Fruit fly (Drosophila melanogaster) whole organism, embryonic: Measurements from ENCODE around the gene cwo.
A peak's percentile ranks its signal among the peaks of the same experiment; 100 is the strongest.

Experiments used
- Atf3 ChIP-seq: fragments of 200-800 bp; sonication (Bioruptor generic); optimal IDR thresholded peaks from 3 replicates; lab custom pipeline; 2016; ENCODE audit warnings: missing biosample characterization, missing genetic modification characterization
- CG10543 ChIP-seq: fragments of 200-800 bp; sonication (Bioruptor generic); optimal IDR thresholded peaks from 3 replicates; lab custom pipeline; 2017; ENCODE audit warnings: missing biosample characterization, mild to moderate bottlenecking, missing genetic modification characterization, moderate library complexity
- CG10959 ChIP-seq: fragments of 200-800 bp; sonication (Bioruptor generic); IDR thresholded peaks from 2 replicates; pipeline ENCODE4 v1.3.6; 2022; ENCODE audit warnings: missing biosample characterization, missing genetic modification characterization
- CG11398 ChIP-seq: fragments of 200-800 bp; sonication (Bioruptor generic); optimal IDR thresholded peaks from 2 replicates; lab custom pipeline; 2016; ENCODE audit warnings: missing biosample characterization, missing genetic modification characterization
- CG13296 ChIP-seq: fragments of 200-800 bp; sonication (Bioruptor generic); optimal IDR thresholded peaks from 3 replicates; lab custom pipeline; 2018; ENCODE audit warnings: missing biosample characterization, mild to moderate bottlenecking, missing genetic modification characterization
- CG13894 ChIP-seq: fragments of 200-800 bp; sonication (Bioruptor generic); optimal IDR thresholded peaks from 3 replicates; lab custom pipeline; 2018; ENCODE audit warnings: missing biosample characterization, mild to moderate bottlenecking, missing genetic modification characterization, moderate library complexity
- CG14710 ChIP-seq: fragments of 200-800 bp; sonication (Bioruptor generic); optimal IDR thresholded peaks from 3 replicates; lab custom pipeline; 2019; ENCODE audit warnings: missing biosample characterization, mild to moderate bottlenecking, missing genetic modification characterization, moderate library complexity
- CG1603 ChIP-seq: fragments of 200-800 bp; sonication (Bioruptor generic); optimal IDR thresholded peaks from 2 replicates; lab custom pipeline; 2019; ENCODE audit warnings: missing biosample characterization, mild to moderate bottlenecking, missing genetic modification characterization, moderate library complexity
- CG16863 ChIP-seq: fragments of 200-800 bp; sonication (Bioruptor generic); optimal IDR thresholded peaks from 3 replicates; lab custom pipeline; 2016; ENCODE audit warnings: missing biosample characterization, missing genetic modification characterization
- CG17186 ChIP-seq: fragments of 200-800 bp; sonication (Bioruptor generic); optimal IDR thresholded peaks from 3 replicates; lab custom pipeline; 2017; ENCODE audit warnings: missing biosample characterization, missing genetic modification reagents, missing genetic modification characterization
- CG17385 ChIP-seq: fragments of 200-800 bp; sonication (Bioruptor generic); optimal IDR thresholded peaks from 3 replicates; lab custom pipeline; 2018; ENCODE audit warnings: missing biosample characterization, mild to moderate bottlenecking, missing genetic modification characterization
- CG18262 ChIP-seq: fragments of 200-800 bp; optimal IDR thresholded peaks from 3 replicates; lab custom pipeline; 2019; ENCODE audit warnings: missing biosample characterization, mild to moderate bottlenecking, missing genetic modification characterization, moderate library complexity
- CG30431 ChIP-seq: fragments of 200-800 bp; sonication (Bioruptor generic); optimal IDR thresholded peaks from 2 replicates; lab custom pipeline; 2017; ENCODE audit warnings: missing biosample characterization, missing genetic modification characterization
- CG3995 ChIP-seq: fragments of 200-800 bp; sonication (Bioruptor generic); optimal IDR thresholded peaks from 3 replicates; lab custom pipeline; 2016; ENCODE audit warnings: missing biosample characterization, missing genetic modification characterization
- CG4404 ChIP-seq: fragments of 200-800 bp; sonication (Bioruptor generic); IDR thresholded peaks from 2 replicates; pipeline ENCODE4 v1.3.6; 2022; ENCODE audit warnings: missing biosample characterization, missing genetic modification characterization
- CG5180 ChIP-seq: fragments of 200-800 bp; sonication (Bioruptor generic); optimal IDR thresholded peaks from 3 replicates; lab custom pipeline; 2017; ENCODE audit warnings: missing biosample characterization, missing genetic modification characterization, mild to moderate bottlenecking, moderate library complexity, missing genetic modification reagents
- CG8290 ChIP-seq, 3 experiments: fragments of 200-800 bp; sonication (Bioruptor generic); optimal IDR thresholded peaks; 2 replicates each; lab custom pipeline; 2016 to 2019; ENCODE audit warnings: missing biosample characterization in 3 of 3, missing genetic modification characterization in 3 of 3, mild to moderate bottlenecking in 2 of 3, moderate library complexity in 1 of 3
- CG9727 ChIP-seq: fragments of 200-800 bp; sonication (Bioruptor generic); optimal IDR thresholded peaks from 3 replicates; lab custom pipeline; 2017; ENCODE audit warnings: missing biosample characterization, mild to moderate bottlenecking, missing genetic modification characterization
- Eip74EF ChIP-seq, 2 experiments: fragments of 200-800 bp in 1 of 2; fragments of >200 bp in 1 of 2; sonication (Bioruptor generic) in 1 of 2; optimal IDR thresholded peaks; 2 replicates each; lab custom pipeline; 2017 to 2019; ENCODE audit warnings: missing biosample characterization in 2 of 2, missing genetic modification characterization in 2 of 2, mild to moderate bottlenecking in 1 of 2, moderate library complexity in 1 of 2
- Fer1 ChIP-seq: fragments of 200-800 bp; sonication (Bioruptor generic); optimal IDR thresholded peaks from 2 replicates; lab custom pipeline; 2017; ENCODE audit warnings: missing biosample characterization, mild to moderate bottlenecking, missing genetic modification characterization
- Gug ChIP-seq: fragments of 200-800 bp; sonication (Bioruptor generic); IDR thresholded peaks from 4 replicates; pipeline ENCODE4 v1.3.6; 2022; ENCODE audit warnings: missing biosample characterization, missing genetic modification characterization
- HHEX ChIP-seq: fragments of 200-800 bp; sonication (Bioruptor generic); optimal IDR thresholded peaks from 3 replicates; lab custom pipeline; 2017; ENCODE audit warnings: missing biosample characterization, mild to moderate bottlenecking, missing genetic modification characterization, missing genetic modification reagents
- HmgD ChIP-seq: fragments of 200-800 bp; sonication (Bioruptor generic); optimal IDR thresholded peaks from 3 replicates; lab custom pipeline; 2016; ENCODE audit warnings: missing biosample characterization, missing genetic modification characterization
- Jarid2 ChIP-seq: fragments of 200-800 bp; sonication (Bioruptor generic); optimal IDR thresholded peaks from 3 replicates; lab custom pipeline; 2017; ENCODE audit warnings: mild to moderate bottlenecking, missing biosample characterization, missing genetic modification reagents, missing genetic modification characterization
- MBD-R2 ChIP-seq: fragments of 200-800 bp; sonication (Bioruptor generic); IDR thresholded peaks from 2 replicates; pipeline ENCODE4 v1.3.6; 2022; ENCODE audit warnings: missing biosample characterization, missing genetic modification characterization
- MTF-1 ChIP-seq: fragments of 200-800 bp; sonication (Bioruptor generic); optimal IDR thresholded peaks from 2 replicates; lab custom pipeline; 2018; ENCODE audit warnings: missing biosample characterization, mild to moderate bottlenecking, missing genetic modification characterization, borderline replicate concordance
- Meics ChIP-seq: fragments of 200-800 bp; sonication (Bioruptor generic); optimal IDR thresholded peaks from 2 replicates; lab custom pipeline; 2017; ENCODE audit warnings: missing biosample characterization, mild to moderate bottlenecking, missing genetic modification characterization
- Nf-YA ChIP-seq: fragments of 200-800 bp; sonication (Bioruptor generic); IDR thresholded peaks from 2 replicates; pipeline ENCODE4 v1.3.6; 2022; ENCODE audit warnings: missing biosample characterization, missing genetic modification characterization
- Sin3A ChIP-seq: fragments of >200 bp; optimal IDR thresholded peaks from 2 replicates; lab custom pipeline; 2018
- Sox100B ChIP-seq: fragments of 200-800 bp; sonication (Bioruptor generic); optimal IDR thresholded peaks from 3 replicates; lab custom pipeline; 2018; ENCODE audit warnings: missing biosample characterization, mild to moderate bottlenecking, missing genetic modification characterization
- Stat92E ChIP-seq, 3 experiments: fragments of >200 bp in 2 of 3; fragments of 200-800 bp in 1 of 3; sonication (Bioruptor generic) in 1 of 3; optimal IDR thresholded peaks; 2 replicates each; lab custom pipeline; 2017 to 2019; ENCODE audit warnings: missing biosample characterization in 3 of 3, missing genetic modification characterization in 3 of 3, mild to moderate bottlenecking in 1 of 3, moderate library complexity in 1 of 3
- Taf1 ChIP-seq: fragments of 200-800 bp; sonication (Bioruptor generic); IDR thresholded peaks from 2 replicates; pipeline ENCODE4 v1.3.6; 2022; ENCODE audit warnings: missing biosample characterization, missing genetic modification characterization
- bcd ChIP-seq: fragments of 200-800 bp; sonication (Bioruptor generic); optimal IDR thresholded peaks from 2 replicates; lab custom pipeline; 2017; ENCODE audit warnings: missing biosample characterization, mild to moderate bottlenecking, missing genetic modification characterization
- cas ChIP-seq: fragments of 200-800 bp; sonication (Bioruptor generic); IDR thresholded peaks from 2 replicates; pipeline ENCODE4 v1.3.6; 2022; ENCODE audit warnings: missing biosample characterization, missing genetic modification characterization
- caup ChIP-seq: fragments of 200-800 bp; sonication (Bioruptor generic); optimal IDR thresholded peaks from 3 replicates; lab custom pipeline; 2017; ENCODE audit warnings: missing biosample characterization, mild to moderate bottlenecking, missing genetic modification characterization, moderate library complexity; ENCODE audit not compliant: severe bottlenecking
- cg ChIP-seq: fragments of 200-800 bp; sonication (Bioruptor generic); optimal IDR thresholded peaks from 3 replicates; lab custom pipeline; 2019; ENCODE audit warnings: missing biosample characterization, mild to moderate bottlenecking, missing genetic modification characterization, moderate library complexity
- crp ChIP-seq, 2 experiments: fragments of 200-800 bp; sonication (Bioruptor generic); optimal IDR thresholded peaks; 2 replicates in 1 of 2; 3 replicates in 1 of 2; lab custom pipeline; 2017; ENCODE audit warnings: missing biosample characterization in 2 of 2, missing genetic modification characterization in 2 of 2, mild to moderate bottlenecking in 1 of 2, moderate library complexity in 1 of 2
- da ChIP-seq: fragments of 200-800 bp; sonication (Bioruptor generic); optimal IDR thresholded peaks from 2 replicates; lab custom pipeline; 2016; ENCODE audit warnings: missing biosample characterization, missing genetic modification characterization
- emc ChIP-seq: fragments of 200-800 bp; sonication (Bioruptor generic); optimal IDR thresholded peaks from 2 replicates; lab custom pipeline; 2016; ENCODE audit warnings: missing biosample characterization, missing genetic modification characterization
- ewg ChIP-seq: fragments of 200-800 bp; sonication (Bioruptor generic); optimal IDR thresholded peaks from 3 replicates; lab custom pipeline; 2017; ENCODE audit warnings: mild to moderate bottlenecking, missing biosample characterization, missing genetic modification reagents, missing genetic modification characterization
- kay ChIP-seq: fragments of 200-800 bp; sonication (Bioruptor generic); optimal IDR thresholded peaks from 2 replicates; lab custom pipeline; 2016; ENCODE audit warnings: missing biosample characterization, missing genetic modification characterization
- lola ChIP-seq, 3 experiments: fragments of >200 bp in 2 of 3; fragments of 200-800 bp in 1 of 3; sonication (Bioruptor generic) in 1 of 3; optimal IDR thresholded peaks; 2 replicates each; lab custom pipeline; 2017 to 2019; ENCODE audit warnings: missing biosample characterization in 3 of 3, missing genetic modification characterization in 3 of 3, mild to moderate bottlenecking in 1 of 3, moderate library complexity in 1 of 3
- shn ChIP-seq: fragments of 200-800 bp; sonication (Bioruptor generic); optimal IDR thresholded peaks from 3 replicates; lab custom pipeline; 2016; ENCODE audit warnings: missing biosample characterization, missing genetic modification characterization
- sob ChIP-seq: fragments of 200-800 bp; sonication (Bioruptor generic); IDR thresholded peaks from 2 replicates; pipeline ENCODE4 v1.3.6; 2022; ENCODE audit warnings: missing biosample characterization, missing genetic modification characterization
- sqz ChIP-seq: fragments of 200-800 bp; sonication (Bioruptor generic); optimal IDR thresholded peaks from 3 replicates; lab custom pipeline; 2018; ENCODE audit warnings: missing biosample characterization, mild to moderate bottlenecking, missing genetic modification characterization
- sug ChIP-seq: fragments of 200-800 bp; optimal IDR thresholded peaks from 2 replicates; lab custom pipeline; 2019; ENCODE audit warnings: missing biosample characterization, mild to moderate bottlenecking, missing genetic modification characterization, moderate library complexity
- ttk ChIP-seq: fragments of 200-800 bp; sonication (Bioruptor generic); IDR thresholded peaks from 2 replicates; pipeline ENCODE4 v2.1.2; 2022; ENCODE audit warnings: missing biosample characterization, missing genetic modification characterization

cwo gene

DNA sequence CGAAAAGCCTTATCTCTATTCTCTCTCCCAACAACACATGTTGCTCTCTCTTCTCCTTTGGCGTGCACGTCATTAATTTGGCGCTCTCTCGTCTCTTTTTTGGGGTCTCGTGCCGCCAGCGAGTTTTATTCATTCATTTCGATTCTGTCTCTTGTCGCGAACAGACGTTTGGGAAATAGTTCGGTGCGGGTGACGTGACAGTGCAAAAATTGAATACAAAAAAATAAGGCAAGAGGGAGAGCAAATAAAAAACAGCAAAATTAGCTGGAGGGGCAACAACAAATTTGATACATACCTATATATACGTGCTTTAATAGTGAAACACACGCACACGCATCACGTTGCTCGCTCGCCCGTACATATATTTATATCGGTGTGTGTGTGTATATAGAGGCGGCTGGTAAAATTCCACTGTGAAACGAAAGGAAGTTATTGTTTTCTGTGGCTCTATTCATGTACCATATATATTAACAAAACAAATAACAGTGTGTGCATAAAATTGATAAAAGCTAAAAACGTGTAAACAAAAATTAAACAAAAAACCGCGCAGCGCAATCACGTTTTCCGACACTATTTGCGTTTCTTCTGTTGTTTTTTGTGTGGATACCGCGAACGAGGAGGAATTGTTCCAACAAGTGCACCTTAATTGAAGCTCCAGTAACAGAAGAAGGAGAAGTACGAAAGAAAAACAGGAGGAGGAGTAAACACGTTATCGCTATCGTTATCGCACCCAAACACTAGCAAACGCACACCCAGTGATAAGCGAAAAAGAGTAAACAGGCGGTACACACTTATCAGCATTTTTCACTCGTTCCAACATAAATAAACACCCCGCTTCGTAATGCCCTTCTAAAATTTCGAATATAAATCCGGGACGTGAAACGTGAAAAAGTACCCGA is at the start of gene cwo (continued):
- TF ChIP-seq Jarid2 (GFP tag; lab: Kevin White, UChicago) (peak; percentile 80), bcd (no peak), CG13894 (tag; lab: Kevin White, UChicago) (peak; percentile 78), Gug (GFP tag; lab: Robert Waterston, UW) (peak; percentile 36; the same call in 1 of the 4 replicates), CG5180 (GFP tag; lab: Kevin White, UChicago) (peak; percentile 33), ewg (GFP tag; lab: Kevin White, UChicago) (peak; percentile 17), CG4404 (GFP tag; lab: Robert Waterston, UW) (no peak), HHEX (GFP tag; lab: Kevin White, UChicago) (peak; percentile 52), Eip74EF (GFP tag; optimal IDR thresholded peaks at IDR 0.05; lab: Kevin White, UChicago) (peak in 1 of 2 experiments; percentile 20), CG18262 (tag; lab: Kevin White, UChicago) (peak; percentile 10), Fer1 (GFP tag; lab: Kevin White, UChicago) (peak; percentile 55), CG14710 (tag; lab: Kevin White, UChicago) (peak; percentile 9), CG3995 (GFP tag; lab: Kevin White, UChicago) (peak; percentile 35), CG13296 (GFP tag; lab: Kevin White, UChicago) (peak; percentile 31), emc (GFP tag; lab: Kevin White, UChicago) (no peak), CG17385 (GFP tag; lab: Kevin White, UChicago) (peak; percentile 2), Taf1 (GFP tag; lab: Robert Waterston, UW) (no peak), sob (GFP tag; lab: Robert Waterston, UW) (no peak), cg (peak; percentile 58), Sox100B (GFP tag; lab: Kevin White, UChicago) (peak; percentile 2), kay (GFP tag; lab: Kevin White, UChicago) (peak; percentile 9), CG11398 (GFP tag; lab: Kevin White, UChicago) (peak; percentile 29), Sin3A (no peak), CG9727 (GFP tag; lab: Kevin White, UChicago) (peak; percentile 37), Stat92E (GFP tag; optimal IDR thresholded peaks at IDR 0.05; lab: Kevin White, UChicago) (peak in 1 of 3 experiments; percentile 44), Nf-YA (GFP tag; lab: Robert Waterston, UW) (no peak), CG8290 (GFP tag; optimal IDR thresholded peaks at IDR 0.05; lab: Kevin White, UChicago) (peak; percentile 43), CG8290 (tag; optimal IDR thresholded peaks at IDR 0.05; lab: Kevin White, UChicago) (peak; percentile 37 to 53), shn (no peak), da (GFP tag; lab: Kevin White, UChicago) (peak; percentile 13), crp (GFP tag; optimal IDR thresholded peaks at IDR 0.05; lab: Kevin White, UChicago) (no peak), cas (GFP tag; lab: Robert Waterston, UW) (no peak), MTF-1 (GFP tag; lab: Kevin White, UChicago) (peak; percentile 48), MBD-R2 (GFP tag; lab: Robert Waterston, UW) (no peak), Atf3 (GFP tag; lab: Kevin White, UChicago) (no peak), lola (GFP tag; optimal IDR thresholded peaks at IDR 0.05; lab: Kevin White, UChicago) (peak in 1 of 3 experiments; percentile 13), caup (peak; percentile 24), sug (peak; percentile 52), HmgD (GFP tag; lab: Kevin White, UChicago) (no peak), sqz (peak; percentile 81), Meics (GFP tag; lab: Kevin White, UChicago) (peak; percentile 17), CG10543 (GFP tag; lab: Kevin White, UChicago) (peak; percentile 36), CG16863 (GFP tag; lab: Kevin White, UChicago) (peak; percentile 19), CG10959 (GFP tag; lab: Robert Waterston, UW) (no peak), CG17186 (GFP tag; lab: Kevin White, UChicago) (peak; percentile 5), CG30431 (GFP tag; lab: Kevin White, UChicago) (no peak), ttk (GFP tag; lab: Robert Waterston, UW) (no peak), CG1603 (tag; lab: Kevin White, UChicago) (peak; percentile 43)
